Worm (Caenorhabditis elegans) whole organism, L3 larva: Measurements from ENCODE around the gene R06F6.12.
A peak's percentile ranks its signal among the peaks of the same experiment; 100 is the strongest.

Source experiments
- R02D3.7 ChIP-seq: fragments of 150-350 bp; optimal IDR thresholded peaks from 2 replicates; lab custom pipeline; 2014; ENCODE audit warnings: missing biosample characterization, missing genetic modification characterization
- ZK546.5 ChIP-seq: sonication (generic microtip); optimal IDR thresholded peaks from 2 replicates; lab custom pipeline; 2017; ENCODE audit warnings: missing biosample characterization, missing genetic modification characterization
- aly-2 ChIP-seq: fragments of 150-350 bp; optimal IDR thresholded peaks from 2 replicates; lab custom pipeline; 2014; ENCODE audit warnings: missing biosample characterization, missing genetic modification characterization
- ama-1 ChIP-seq: fragments of 150-350 bp; optimal IDR thresholded peaks from 2 replicates; lab custom pipeline; 2018
- ceh-16 ChIP-seq: sonication (generic microtip); optimal IDR thresholded peaks from 2 replicates; lab custom pipeline; 2017; ENCODE audit warnings: missing biosample characterization, missing genetic modification characterization
- ceh-28 ChIP-seq: fragments of 150-350 bp; optimal IDR thresholded peaks from 2 replicates; lab custom pipeline; 2014; ENCODE audit warnings: missing biosample characterization, missing genetic modification reagents, missing genetic modification characterization
- ceh-82 ChIP-seq: fragments of 150-350 bp; optimal IDR thresholded peaks from 2 replicates; lab custom pipeline; 2014; ENCODE audit warnings: missing biosample characterization, missing genetic modification characterization
- ceh-9 ChIP-seq: sonication (generic microtip); optimal IDR thresholded peaks from 2 replicates; lab custom pipeline; 2018; ENCODE audit warnings: missing biosample characterization, missing genetic modification characterization
- daf-12 ChIP-seq: fragments of 150-350 bp; optimal IDR thresholded peaks from 2 replicates; lab custom pipeline; 2014; ENCODE audit warnings: missing biosample characterization, missing genetic modification reagents, missing genetic modification characterization
- egl-27 ChIP-seq: sonication (generic microtip); optimal IDR thresholded peaks from 4 replicates; lab custom pipeline; 2017; ENCODE audit warnings: missing biosample characterization, missing genetic modification reagents, missing genetic modification characterization
- egl-5 ChIP-seq: fragments of 150-350 bp; optimal IDR thresholded peaks from 2 replicates; lab custom pipeline; 2017; ENCODE audit warnings: missing biosample characterization, missing genetic modification reagents, missing genetic modification characterization, inconsistent platforms
- elt-1 ChIP-seq: fragments of 150-350 bp; optimal IDR thresholded peaks from 2 replicates; lab custom pipeline; 2014; ENCODE audit warnings: missing biosample characterization, missing genetic modification characterization
- elt-2 ChIP-seq: sonication (generic microtip); optimal IDR thresholded peaks from 2 replicates; lab custom pipeline; 2016; ENCODE audit warnings: missing genetic modification reagents, mild to moderate bottlenecking, missing genetic modification characterization, missing compliant biosample characterization
- elt-3 ChIP-seq, 3 experiments: fragments of 150-350 bp in 1 of 3; sonication (generic microtip) in 2 of 3; optimal IDR thresholded peaks; 2 replicates in 2 of 3; 4 replicates in 1 of 3; lab custom pipeline; 2014 to 2017; ENCODE audit warnings: missing biosample characterization in 3 of 3, missing genetic modification characterization in 3 of 3
- eor-1 ChIP-seq, 2 experiments: fragments of 150-350 bp; optimal IDR thresholded peaks; 2 replicates each; lab custom pipeline; 2014 to 2018; ENCODE audit warnings: missing biosample characterization in 2 of 2, missing genetic modification characterization in 2 of 2
- fkh-10 ChIP-seq: sonication (generic microtip); optimal IDR thresholded peaks from 2 replicates; lab custom pipeline; 2017; ENCODE audit warnings: missing biosample characterization, missing genetic modification reagents, missing genetic modification characterization
- fkh-2 ChIP-seq: fragments of 150-350 bp; optimal IDR thresholded peaks from 2 replicates; lab custom pipeline; 2014; ENCODE audit warnings: missing biosample characterization, missing genetic modification reagents, missing genetic modification characterization
- fos-1 ChIP-seq: fragments of 150-350 bp; optimal IDR thresholded peaks from 2 replicates; lab custom pipeline; 2014; ENCODE audit warnings: missing biosample characterization, missing genetic modification characterization
- hmg-11 ChIP-seq: sonication (generic microtip); optimal IDR thresholded peaks from 2 replicates; lab custom pipeline; 2016; ENCODE audit warnings: missing genetic modification characterization, missing compliant biosample characterization
- jun-1 ChIP-seq: fragments of 150-350 bp; optimal IDR thresholded peaks from 2 replicates; lab custom pipeline; 2014; ENCODE audit warnings: missing biosample characterization, missing genetic modification reagents, missing genetic modification characterization
- lin-15B ChIP-seq: fragments of 150-350 bp; optimal IDR thresholded peaks from 2 replicates; lab custom pipeline; 2014; ENCODE audit warnings: missing biosample characterization, missing genetic modification characterization
- lin-39 ChIP-seq: fragments of 150-350 bp; optimal IDR thresholded peaks from 2 replicates; lab custom pipeline; 2018; ENCODE audit warnings: missing biosample characterization, missing genetic modification reagents, missing genetic modification characterization
- lsy-12 ChIP-seq: sonication (generic microtip); optimal IDR thresholded peaks from 2 replicates; lab custom pipeline; 2016; ENCODE audit warnings: mild to moderate bottlenecking, missing genetic modification characterization, missing compliant biosample characterization
- mdl-1 ChIP-seq: fragments of 150-350 bp; optimal IDR thresholded peaks from 2 replicates; lab custom pipeline; 2014; ENCODE audit warnings: missing biosample characterization, missing genetic modification characterization
- mml-1 ChIP-seq: fragments of 150-350 bp; sonication (generic microtip); optimal IDR thresholded peaks from 3 replicates; lab custom pipeline; 2014; ENCODE audit warnings: missing biosample characterization, missing genetic modification characterization
- nfya-1 ChIP-seq: sonication (generic microtip); optimal IDR thresholded peaks from 2 replicates; lab custom pipeline; 2017; ENCODE audit warnings: missing genetic modification characterization, mild to moderate bottlenecking, missing compliant biosample characterization, antibody characterized with exemption, moderate library complexity; ENCODE audit not compliant: insufficient read depth
- nhr-11 ChIP-seq: fragments of 150-350 bp; optimal IDR thresholded peaks from 2 replicates; lab custom pipeline; 2014; ENCODE audit warnings: missing biosample characterization, missing genetic modification characterization
- nhr-12 ChIP-seq: fragments of 150-350 bp; optimal IDR thresholded peaks from 2 replicates; lab custom pipeline; 2014; ENCODE audit warnings: missing biosample characterization, missing genetic modification characterization
- nhr-23 ChIP-seq: fragments of 150-350 bp; optimal IDR thresholded peaks from 2 replicates; lab custom pipeline; 2014; ENCODE audit warnings: missing biosample characterization, missing genetic modification reagents, missing genetic modification characterization
- nhr-237 ChIP-seq: fragments of 150-350 bp; optimal IDR thresholded peaks from 2 replicates; lab custom pipeline; 2014; ENCODE audit warnings: missing biosample characterization, missing genetic modification characterization
- nhr-25 ChIP-seq: sonication (generic microtip); optimal IDR thresholded peaks from 2 replicates; lab custom pipeline; 2017; ENCODE audit warnings: missing biosample characterization, missing genetic modification characterization
- nhr-28 ChIP-seq: fragments of 150-350 bp; optimal IDR thresholded peaks from 2 replicates; lab custom pipeline; 2014; ENCODE audit warnings: missing biosample characterization, missing genetic modification characterization
- nhr-43 ChIP-seq: sonication (generic microtip); optimal IDR thresholded peaks from 2 replicates; lab custom pipeline; 2016; ENCODE audit warnings: mild to moderate bottlenecking, missing genetic modification characterization, missing compliant biosample characterization; ENCODE audit not compliant: poor library complexity, severe bottlenecking
- nhr-67 ChIP-seq: fragments of 150-350 bp; optimal IDR thresholded peaks from 2 replicates; lab custom pipeline; 2014; ENCODE audit warnings: missing biosample characterization, missing genetic modification characterization
- nhr-76 ChIP-seq: fragments of 150-350 bp; sonication (generic microtip); optimal IDR thresholded peaks from 5 replicates; lab custom pipeline; 2014; ENCODE audit warnings: missing biosample characterization, missing genetic modification characterization
- nhr-77 ChIP-seq: fragments of 150-350 bp; optimal IDR thresholded peaks from 2 replicates; lab custom pipeline; 2014; ENCODE audit warnings: missing biosample characterization, missing genetic modification characterization
- pha-4 ChIP-seq: fragments of 150-350 bp; optimal IDR thresholded peaks from 2 replicates; lab custom pipeline; 2014; ENCODE audit warnings: missing biosample characterization, missing genetic modification reagents, missing genetic modification characterization
- pqm-1 ChIP-seq: fragments of 150-350 bp; optimal IDR thresholded peaks from 2 replicates; lab custom pipeline; 2017; ENCODE audit warnings: missing biosample characterization, missing genetic modification characterization, inconsistent platforms
- sea-2 ChIP-seq: fragments of 150-350 bp; sonication (generic microtip); optimal IDR thresholded peaks from 4 replicates; lab custom pipeline; 2014; ENCODE audit warnings: missing biosample characterization, missing genetic modification reagents, missing genetic modification characterization
- skn-1 ChIP-seq: fragments of 150-350 bp; optimal IDR thresholded peaks from 2 replicates; lab custom pipeline; 2014; ENCODE audit warnings: missing biosample characterization, missing genetic modification characterization
- snpc-4 ChIP-seq: fragments of 150-350 bp; optimal IDR thresholded peaks from 2 replicates; lab custom pipeline; 2014; ENCODE audit warnings: missing biosample characterization, missing genetic modification characterization
- tbx-2 ChIP-seq: sonication (generic microtip); optimal IDR thresholded peaks from 2 replicates; lab custom pipeline; 2016; ENCODE audit warnings: mild to moderate bottlenecking, missing genetic modification characterization, missing compliant biosample characterization
- unc-39 ChIP-seq: sonication (generic microtip); optimal IDR thresholded peaks from 4 replicates; lab custom pipeline; 2017; ENCODE audit warnings: missing biosample characterization, missing genetic modification characterization
- unc-62 ChIP-seq: fragments of 150-350 bp; sonication (generic microtip); optimal IDR thresholded peaks from 4 replicates; lab custom pipeline; 2014; ENCODE audit warnings: missing biosample characterization, missing genetic modification reagents, missing genetic modification characterization
- zag-1 ChIP-seq: fragments of 150-350 bp; optimal IDR thresholded peaks from 2 replicates; lab custom pipeline; 2014; ENCODE audit warnings: missing biosample characterization, missing genetic modification characterization
- ztf-11 ChIP-seq: fragments of 150-350 bp; optimal IDR thresholded peaks from 2 replicates; lab custom pipeline; 2014; ENCODE audit warnings: missing biosample characterization, missing genetic modification characterization
- ztf-4 ChIP-seq: fragments of 150-350 bp; optimal IDR thresholded peaks from 2 replicates; lab custom pipeline; 2014; ENCODE audit warnings: missing biosample characterization, missing genetic modification characterization

R06F6.12 gene

ce11 chrII:10870698-10871097, 46.8 kb upstream of the R06F6.12 start:
- no peak for TF ChIP-seq snpc-4 (tag; lab: Kevin White, UChicago)
- no peak for TF ChIP-seq fkh-2
- TF ChIP-seq mml-1 (tag; lab: Kevin White, UChicago): no peak
- no peak for TF ChIP-seq nhr-77
- no peak for TF ChIP-seq ceh-16 (tag; lab: Kevin White, UChicago)
- TF ChIP-seq sea-2: no peak
- TF ChIP-seq ztf-4 (tag; lab: Kevin White, UChicago): no peak
- no peak for TF ChIP-seq nfya-1
- no peak for TF ChIP-seq ztf-11 (tag; lab: Kevin White, UChicago)
- TF ChIP-seq nhr-237 (tag; lab: Kevin White, UChicago): no peak
- no peak for TF ChIP-seq fos-1 (tag; lab: Kevin White, UChicago)
- TF ChIP-seq, all 47 proteins: peak for 0

- peak in 1 of 3 experiments; percentile 35 for TF ChIP-seq elt-3 (tag; optimal IDR thresholded peaks at IDR 0.05; lab: Kevin White, UChicago)
- peak; percentile 11 for TF ChIP-seq nhr-67 (tag; lab: Kevin White, UChicago)
- peak; percentile 91 for TF ChIP-seq nhr-77
- peak; percentile 96 for TF ChIP-seq nhr-43 (tag; lab: Kevin White, UChicago)
- no peak for TF ChIP-seq ceh-9 (tag; lab: Kevin White, UChicago)
- TF ChIP-seq lsy-12 (tag; lab: Kevin White, UChicago): peak; percentile 97
- TF ChIP-seq fkh-10 (GFP tag; lab: Kevin White, UChicago): peak; percentile 88
- TF ChIP-seq fkh-2: no peak
- peak; percentile 55 for TF ChIP-seq ztf-4 (tag; lab: Kevin White, UChicago)
- peak; percentile 79 for TF ChIP-seq snpc-4 (tag; lab: Kevin White, UChicago)
- TF ChIP-seq pqm-1: peak; percentile 74
- peak; percentile 72 for TF ChIP-seq elt-2 (tag; lab: Kevin White, UChicago)
- peak; percentile 98 for TF ChIP-seq R02D3.7 (tag; lab: Kevin White, UChicago)
- TF ChIP-seq unc-39: no peak
- no peak for TF ChIP-seq mml-1 (tag; lab: Kevin White, UChicago)
- TF ChIP-seq daf-12 (tag; lab: Kevin White, UChicago): no peak
- TF ChIP-seq skn-1: peak; percentile 90
- no peak for TF ChIP-seq sea-2
- peak; percentile 96 for TF ChIP-seq hmg-11 (tag; lab: Kevin White, UChicago)
- TF ChIP-seq elt-1 (tag; lab: Kevin White, UChicago): peak; percentile 84
- TF ChIP-seq nhr-23 (tag; lab: Kevin White, UChicago): peak; percentile 97
- TF ChIP-seq ama-1 (lab: Kevin White, UChicago): peak; percentile 77
- peak; percentile 95 for TF ChIP-seq ceh-82 (tag; lab: Kevin White, UChicago)
- peak; percentile 93 for TF ChIP-seq lin-15B
- no peak for TF ChIP-seq fos-1 (tag; lab: Kevin White, UChicago)
- peak; percentile 99 for TF ChIP-seq nfya-1
- TF ChIP-seq nhr-76 (tag; lab: Kevin White, UChicago): no peak
- peak; percentile 93 for TF ChIP-seq nhr-25
- TF ChIP-seq zag-1 (tag; lab: Kevin White, UChicago): peak; percentile 68
- no peak for TF ChIP-seq nhr-12
- TF ChIP-seq ceh-16 (tag; lab: Kevin White, UChicago): no peak
- no peak for TF ChIP-seq mdl-1
- TF ChIP-seq eor-1 (tag; optimal IDR thresholded peaks at IDR 0.05; lab: Kevin White, UChicago): peak in 1 of 2 experiments; percentile 38
- peak; percentile 74 for TF ChIP-seq nhr-11 (tag; lab: Kevin White, UChicago)
- peak; percentile 80 for TF ChIP-seq egl-27 (tag; lab: Kevin White, UChicago)
- TF ChIP-seq nhr-28 (tag; lab: Kevin White, UChicago): peak; percentile 68
- peak; percentile 90 for TF ChIP-seq egl-5 (tag; lab: Kevin White, UChicago)
- peak; percentile 98 for TF ChIP-seq ceh-28
- TF ChIP-seq aly-2 (tag; lab: Kevin White, UChicago): peak; percentile 54
- peak; percentile 91 for TF ChIP-seq pha-4 (tag; lab: Kevin White, UChicago)
- peak; percentile 73 for TF ChIP-seq unc-62 (GFP tag; lab: Kevin White, UChicago)
- TF ChIP-seq nhr-237 (tag; lab: Kevin White, UChicago): no peak
- peak; percentile 95 for TF ChIP-seq jun-1 (tag; lab: Kevin White, UChicago)
- peak; percentile 94 for TF ChIP-seq tbx-2 (tag; lab: Kevin White, UChicago)
- TF ChIP-seq ZK546.5 (tag; lab: Kevin White, UChicago): peak; percentile 54
- peak; percentile 97 for TF ChIP-seq lin-39 (tag; lab: Kevin White, UChicago)
- no peak for TF ChIP-seq ztf-11 (tag; lab: Kevin White, UChicago)
- TF ChIP-seq, all 47 proteins: peak for 34
These were observed 44.9 kb upstream of the R06F6.12 start, which contains the start of the genes gmps-1 and cap-2 for ce11 chrII:10868670-10869246. Gene gmps-1, minus strand, starts transcription at chrII:10868720. Gene cap-2, plus strand, starts transcription at chrII:10869196.
